Fruit fly (Drosophila melanogaster): ENCODE data around the gene MED28.
A peak's percentile ranks its signal among the peaks of the same experiment; 100 is the strongest.

MED28 gene

DNA sequence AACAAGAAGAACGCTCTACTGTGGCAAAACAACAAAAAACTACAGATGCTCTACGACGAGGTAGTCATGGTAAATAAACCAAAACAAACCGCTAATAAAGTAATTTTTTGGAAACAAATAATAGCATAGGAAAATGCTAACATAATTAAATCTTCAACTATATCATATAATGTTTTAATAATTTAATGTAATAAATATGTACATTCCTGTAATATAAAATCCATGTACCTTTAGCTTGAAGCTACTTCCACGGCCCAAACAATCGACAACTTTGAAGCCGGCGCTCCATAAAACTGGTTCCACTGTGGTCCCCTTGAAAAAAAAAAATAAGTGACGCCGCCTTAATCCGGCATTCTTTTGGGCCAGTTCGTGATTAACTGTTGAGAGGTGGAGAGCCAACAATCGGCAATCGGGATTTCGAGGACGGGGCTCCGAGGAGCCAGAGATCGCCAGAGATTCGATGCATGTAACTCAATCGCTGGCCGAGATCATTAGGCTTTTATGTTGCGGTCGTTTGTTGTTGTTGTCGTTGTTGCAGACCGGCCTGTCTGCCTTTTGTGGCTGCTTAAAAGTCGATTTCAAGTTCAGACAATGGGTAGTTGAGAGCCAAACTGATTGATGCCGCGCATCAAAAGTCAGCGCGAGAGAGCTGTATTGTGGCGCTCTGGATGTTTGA is 14.0 kb upstream of the MED28 start (continued):
- TF ChIP-seq CG8119 (GFP tag; IDR thresholded peaks at IDR 0.05) (peak; percentile 89), Ets96B (tag; optimal IDR thresholded peaks at IDR 0.05) (peak; percentile 94), net (GFP tag; optimal IDR thresholded peaks at IDR 0.05) (peak; percentile 84), eg (GFP tag; IDR thresholded peaks at IDR 0.05) (peak; percentile 88), CG15336 (GFP tag; IDR thresholded peaks at IDR 0.05) (peak; percentile 90), Sox14 (GFP tag; optimal IDR thresholded peaks at IDR 0.05) (peak; percentile 74), dsx (GFP tag; optimal IDR thresholded peaks at IDR 0.05; ENCODE audit: poor library complexity, severe bottlenecking) (peak; percentile 95), vri (GFP tag; optimal IDR thresholded peaks at IDR 0.05) (peak; percentile 82), Ets21C (GFP tag; optimal IDR thresholded peaks at IDR 0.05) (peak; percentile 71), CG4318 (GFP tag; optimal IDR thresholded peaks at IDR 0.05) (peak; percentile 56), CG10631 (GFP tag; optimal IDR thresholded peaks at IDR 0.05) (peak; percentile 94), CG8319 (GFP tag; optimal IDR thresholded peaks at IDR 0.05) (peak; percentile 86), CG34406 (GFP tag; optimal IDR thresholded peaks at IDR 0.05) (peak; percentile 94), pdm3 (GFP tag; optimal IDR thresholded peaks at IDR 0.05) (peak; percentile 81), fd85E (GFP tag; optimal IDR thresholded peaks at IDR 0.05) (peak; percentile 60), CG6854 (GFP tag; optimal IDR thresholded peaks at IDR 0.05) (peak; percentile 69), Lpt (GFP tag; optimal IDR thresholded peaks at IDR 0.05) (peak; percentile 83), CG6792 (GFP tag; optimal IDR thresholded peaks at IDR 0.05) (peak; percentile 91), CG16779 (tag; optimal IDR thresholded peaks at IDR 0.05) (peak; percentile 81), Gug (GFP tag; IDR thresholded peaks at IDR 0.05) (peak; percentile 77)

DNA sequence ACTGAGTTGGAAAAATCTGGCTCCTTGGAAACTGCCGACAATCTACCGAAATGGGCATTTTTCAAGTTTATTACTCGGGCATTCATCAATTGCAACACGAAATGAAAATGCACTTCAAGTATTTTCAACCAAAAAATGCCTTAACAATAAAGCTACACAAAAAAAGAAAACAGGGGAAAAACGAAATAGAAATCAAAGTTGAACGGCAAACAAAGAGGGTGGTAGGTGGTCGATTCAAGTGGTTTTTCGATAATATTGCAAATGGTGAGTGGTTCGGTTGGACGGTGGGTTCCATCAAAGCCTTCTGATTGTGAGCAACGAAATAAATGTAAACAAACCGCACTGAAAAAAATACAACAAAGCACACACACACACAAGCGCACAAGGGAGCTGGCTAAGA is 10.6 kb upstream of the MED28 start:
- no peak for TF ChIP-seq CG11762 (GFP tag; optimal IDR thresholded peaks at IDR 0.05; ENCODE audit: insufficient read depth)
- TF ChIP-seq vri (GFP tag; optimal IDR thresholded peaks at IDR 0.05): peak; percentile 28

DNA sequence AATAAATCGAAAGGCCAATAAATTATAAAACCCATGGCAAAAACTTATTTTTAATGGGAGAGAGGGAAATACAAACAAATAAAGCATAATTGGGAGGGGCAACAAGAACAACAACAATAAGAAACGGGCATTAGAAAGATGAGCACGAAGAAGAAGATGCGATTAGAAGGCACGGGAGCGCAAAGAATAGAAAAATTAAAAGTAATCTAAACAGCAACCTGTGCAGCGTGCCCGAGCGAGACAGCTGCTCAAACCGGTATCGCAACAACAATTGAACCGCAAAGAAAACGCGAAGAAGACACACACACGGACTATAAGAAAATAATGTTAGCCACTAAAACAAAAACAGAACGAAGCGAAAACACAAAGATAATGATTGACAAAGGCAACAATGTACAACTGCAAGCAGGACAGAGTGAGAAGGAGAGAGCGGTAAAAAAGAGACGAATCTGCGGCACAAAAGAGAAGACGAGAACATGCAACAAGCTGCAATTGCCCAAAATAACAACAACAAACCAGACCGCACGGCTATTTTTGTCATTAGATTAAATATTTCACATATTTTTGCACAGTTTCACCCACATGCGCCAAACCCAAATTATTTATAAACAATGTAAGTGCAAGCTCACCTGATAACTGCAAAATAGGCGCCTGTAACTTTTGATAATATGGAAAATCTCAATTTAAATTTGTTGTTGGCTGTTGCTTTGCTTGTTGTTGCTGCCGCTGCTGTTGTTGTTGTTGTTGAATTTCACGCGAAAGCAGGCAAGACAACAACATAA is 4.8 kb upstream of the MED28 start:
- no peak for TF ChIP-seq dac (GFP tag; optimal IDR thresholded peaks at IDR 0.05)
- peak; percentile 94 for TF ChIP-seq dsx (GFP tag; optimal IDR thresholded peaks at IDR 0.05; ENCODE audit: poor library complexity, severe bottlenecking)
- no peak for TF ChIP-seq cyc (GFP tag; optimal IDR thresholded peaks at IDR 0.05)
- TF ChIP-seq CG6163 (GFP tag; IDR thresholded peaks at IDR 0.05): peak; percentile 42; the same call in 1 of the 3 replicates
- no peak for TF ChIP-seq CG10669 (GFP tag; optimal IDR thresholded peaks at IDR 0.05)
- TF ChIP-seq ss (GFP tag; optimal IDR thresholded peaks at IDR 0.05): peak in 1 of 2 experiments; percentile 14
- no peak for TF ChIP-seq Eip75B (GFP tag; optimal IDR thresholded peaks at IDR 0.05)
- 0 out of 2 replicates have a peak, but pooled peaks have one; percentile 9 for TF ChIP-seq CG15336 (GFP tag; IDR thresholded peaks at IDR 0.05)
- no peak for TF ChIP-seq achi (GFP tag; optimal IDR thresholded peaks at IDR 0.05)
- no peak for TF ChIP-seq fd85E (GFP tag; optimal IDR thresholded peaks at IDR 0.05)
- TF ChIP-seq Sox14 (GFP tag; optimal IDR thresholded peaks at IDR 0.05): peak; percentile 30
- TF ChIP-seq Eip78C (GFP tag): peak; percentile 52
- no peak for TF ChIP-seq Sox15 (GFP tag; optimal IDR thresholded peaks at IDR 0.05)
- TF ChIP-seq salr (GFP tag; optimal IDR thresholded peaks at IDR 0.05): no peak

DNA sequence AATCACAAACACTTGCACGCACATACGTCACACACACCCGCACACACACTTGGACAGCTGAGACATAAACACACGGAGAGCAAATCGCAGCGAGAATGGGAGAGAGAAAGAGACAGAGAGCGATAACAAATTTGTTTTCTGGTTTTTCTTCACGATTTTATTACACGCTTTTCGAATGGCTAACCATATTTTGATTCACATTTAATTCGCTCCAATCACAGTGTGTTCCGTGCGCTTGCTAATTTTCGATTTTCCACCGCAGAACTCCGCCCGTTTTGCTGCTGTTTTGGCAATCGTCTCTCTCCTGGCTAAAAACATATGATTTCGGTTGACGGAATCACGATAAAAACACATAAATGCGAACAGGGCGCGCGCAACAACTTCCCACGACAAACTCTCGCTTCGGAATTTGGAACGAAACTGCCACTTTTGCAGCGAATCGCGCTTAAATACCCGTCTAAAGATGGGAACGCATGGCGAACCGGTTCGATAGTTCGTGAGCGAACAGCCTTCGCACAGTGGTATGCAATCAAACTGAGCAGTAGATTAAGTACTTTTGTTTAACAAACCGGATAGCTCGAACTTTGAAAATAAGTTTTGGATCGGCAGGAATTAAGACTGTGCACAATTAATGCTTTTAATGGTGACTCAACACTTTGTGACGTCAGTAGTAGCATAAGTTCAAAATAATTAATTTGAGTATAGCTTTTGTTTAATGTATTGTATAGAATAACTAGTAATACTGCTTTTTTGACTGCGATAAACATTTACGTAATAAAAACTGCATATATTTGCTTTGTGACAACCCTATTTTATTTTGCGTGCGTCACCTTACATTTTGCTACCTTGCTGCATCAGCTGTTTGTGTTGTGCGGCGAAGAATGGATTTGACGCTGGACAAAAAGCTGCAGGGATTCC is 3.9 kb upstream of the MED28 start, which contains the start of the genes Fur1 and Vps33B:
Fur1 (minus strand) TSS at position 424 of the 918 bp plus-strand sequence.
Vps33B (plus strand) TSS at position 856 of the 918 bp plus-strand sequence.
- TF ChIP-seq Sox102F (GFP tag; optimal IDR thresholded peaks at IDR 0.05): peak; percentile 98
- TF ChIP-seq fd85E (GFP tag; optimal IDR thresholded peaks at IDR 0.05): peak; percentile 92
- peak; percentile 95 for TF ChIP-seq CG8119 (GFP tag; IDR thresholded peaks at IDR 0.05)
- TF ChIP-seq CG31627 (GFP tag; optimal IDR thresholded peaks at IDR 0.05): peak; percentile 99
- TF ChIP-seq OdsH (GFP tag; optimal IDR thresholded peaks at IDR 0.05): peak; percentile 99
- TF ChIP-seq CG6808 (GFP tag; optimal IDR thresholded peaks at IDR 0.05): peak; percentile 93
- TF ChIP-seq net (GFP tag; optimal IDR thresholded peaks at IDR 0.05): peak; percentile 97
- TF ChIP-seq Hr39 (GFP tag; optimal IDR thresholded peaks at IDR 0.05): peak; percentile 99
- TF ChIP-seq Ets21C (GFP tag; optimal IDR thresholded peaks at IDR 0.05): peak; percentile 98
- peak; percentile 97 for TF ChIP-seq Lpt (GFP tag; optimal IDR thresholded peaks at IDR 0.05)
- peak; percentile 92 to 99 for TF ChIP-seq salr (GFP tag; optimal IDR thresholded peaks at IDR 0.05)
- TF ChIP-seq CG9139 (GFP tag; optimal IDR thresholded peaks at IDR 0.05): peak; percentile 76
- TF ChIP-seq CG8632 (GFP tag; optimal IDR thresholded peaks at IDR 0.05): peak; percentile 97
- TF ChIP-seq cyc (GFP tag; optimal IDR thresholded peaks at IDR 0.05): peak; percentile 98
- TF ChIP-seq CG6792 (GFP tag; optimal IDR thresholded peaks at IDR 0.05): peak; percentile 97
- peak; percentile 85 for TF ChIP-seq dsx (GFP tag; optimal IDR thresholded peaks at IDR 0.05; ENCODE audit: poor library complexity, severe bottlenecking)
- TF ChIP-seq CG10669 (GFP tag; optimal IDR thresholded peaks at IDR 0.05): peak; percentile 94
- peak; percentile 92 for TF ChIP-seq CG11294 (GFP tag; IDR thresholded peaks at IDR 0.05)
- peak; percentile 99 for TF ChIP-seq lz (GFP tag; optimal IDR thresholded peaks at IDR 0.05)

Data from whole organism, prepupa.